Worm (Caenorhabditis elegans) whole organism, L4 larva: ENCODE results near the gene F26F12.2.

Experiments used
- F44E2.7 ChIP-seq: fragments of 200-800 bp; sonication (Bioruptor generic); IDR thresholded peaks from 2 replicates; pipeline ENCODE4 v2.1.2; 2022; ENCODE audit warnings: missing genetic modification characterization, missing compliant biosample characterization
- F49E8.2 ChIP-seq: sonication (generic microtip); optimal IDR thresholded peaks from 2 replicates; lab custom pipeline; 2016; ENCODE audit warnings: missing compliant biosample characterization, mild to moderate bottlenecking, missing genetic modification characterization, borderline replicate concordance
- R02D3.7 ChIP-seq: fragments of 150-350 bp; sonication (generic microtip); optimal IDR thresholded peaks from 3 replicates; lab custom pipeline; 2014; ENCODE audit warnings: missing biosample characterization, missing genetic modification characterization
- T26A8.4 ChIP-seq: fragments of 200-800 bp; sonication (Bioruptor generic); IDR thresholded peaks from 2 replicates; pipeline ENCODE4 v1.3.6; 2022; ENCODE audit warnings: missing genetic modification characterization, missing compliant biosample characterization
- Y105C5A.15 ChIP-seq: fragments of 200-800 bp; sonication (Bioruptor generic); IDR thresholded peaks from 2 replicates; pipeline ENCODE4 v1.3.6; 2022; ENCODE audit warnings: missing genetic modification characterization, missing compliant biosample characterization
- Y48G9A.11 ChIP-seq: fragments of 200-800 bp; sonication (Bioruptor generic); IDR thresholded peaks from 2 replicates; pipeline ENCODE4 v1.3.6; 2022; ENCODE audit warnings: missing genetic modification reagents, missing genetic modification characterization, missing compliant biosample characterization
- Y75B8A.6 ChIP-seq: fragments of 200-800 bp; sonication (Bioruptor generic); IDR thresholded peaks from 2 replicates; pipeline ENCODE4 v1.3.6; 2022; ENCODE audit warnings: missing genetic modification reagents, missing genetic modification characterization, missing compliant biosample characterization
- ZK337.2 ChIP-seq: fragments of 200-800 bp; sonication (Bioruptor generic); IDR thresholded peaks from 2 replicates; pipeline ENCODE4 v1.3.6; 2022; ENCODE audit warnings: missing genetic modification reagents, missing genetic modification characterization, missing compliant biosample characterization
- ama-1 ChIP-seq: fragments of 150-350 bp; optimal IDR thresholded peaks from 2 replicates; lab custom pipeline; 2014; ENCODE audit warnings: inconsistent platforms, mixed read lengths
- ceh-28 ChIP-seq: fragments of 150-350 bp; optimal IDR thresholded peaks from 2 replicates; lab custom pipeline; 2014; ENCODE audit warnings: missing biosample characterization, missing genetic modification reagents, missing genetic modification characterization
- ceh-62 ChIP-seq: sonication (generic microtip); optimal IDR thresholded peaks from 2 replicates; lab custom pipeline; 2017; ENCODE audit warnings: missing biosample characterization, missing genetic modification characterization
- ceh-82 ChIP-seq: sonication (generic microtip); optimal IDR thresholded peaks from 2 replicates; lab custom pipeline; 2017; ENCODE audit warnings: missing biosample characterization, missing genetic modification characterization
- ces-1 ChIP-seq: fragments of 150-350 bp; sonication (generic microtip); optimal IDR thresholded peaks from 4 replicates; lab custom pipeline; 2014; ENCODE audit warnings: missing biosample characterization, missing genetic modification reagents, missing genetic modification characterization
- daf-16 ChIP-seq, 3 experiments: sonication (generic microtip); optimal IDR thresholded peaks; 2 replicates each; lab custom pipeline; 2016 to 2017; ENCODE audit warnings: missing genetic modification characterization in 3 of 3, missing genetic modification reagents in 3 of 3, mild to moderate bottlenecking in 2 of 3, missing compliant biosample characterization in 2 of 3, missing biosample characterization in 1 of 3, moderate library complexity in 1 of 3
- dmd-6 ChIP-seq: fragments of 200-800 bp; sonication (Bioruptor generic); IDR thresholded peaks from 2 replicates; pipeline ENCODE4 v1.3.6; 2022; ENCODE audit warnings: missing genetic modification reagents, missing genetic modification characterization, missing compliant biosample characterization
- dve-1 ChIP-seq: sonication (generic microtip); optimal IDR thresholded peaks from 2 replicates; lab custom pipeline; 2017; ENCODE audit warnings: antibody characterized with exemption, mild to moderate bottlenecking, missing genetic modification characterization, missing compliant biosample characterization; ENCODE audit not compliant: insufficient read depth
- egl-27 ChIP-seq: sonication (generic microtip); optimal IDR thresholded peaks from 3 replicates; lab custom pipeline; 2017; ENCODE audit warnings: missing biosample characterization, missing genetic modification reagents, missing genetic modification characterization
- hlh-11 ChIP-seq: fragments of 200-800 bp; sonication (Bioruptor generic); optimal IDR thresholded peaks from 2 replicates; lab custom pipeline; 2018; ENCODE audit warnings: mild to moderate bottlenecking, missing genetic modification characterization, missing compliant biosample characterization
- hlh-30 ChIP-seq: sonication (generic microtip); optimal IDR thresholded peaks from 2 replicates; lab custom pipeline; 2017; ENCODE audit warnings: antibody characterized with exemption, mild to moderate bottlenecking, missing genetic modification characterization, missing compliant biosample characterization; ENCODE audit not compliant: insufficient read depth
- hmg-1.1 ChIP-seq: fragments of 200-800 bp; sonication (Bioruptor generic); IDR thresholded peaks from 2 replicates; pipeline ENCODE4 v1.3.6; 2022; ENCODE audit warnings: missing genetic modification reagents, missing genetic modification characterization, missing compliant biosample characterization
- lim-7 ChIP-seq: fragments of 200-800 bp; sonication (Bioruptor generic); IDR thresholded peaks from 2 replicates; pipeline ENCODE4 v1.3.6; 2022; ENCODE audit warnings: missing genetic modification characterization, missing compliant biosample characterization
- lin-1 ChIP-seq: fragments of 200-800 bp; sonication (Bioruptor generic); IDR thresholded peaks from 2 replicates; pipeline ENCODE4 v1.3.6; 2022; ENCODE audit warnings: missing genetic modification reagents, missing genetic modification characterization, missing compliant biosample characterization
- lin-15B ChIP-seq: fragments of 150-350 bp; sonication (generic microtip); optimal IDR thresholded peaks from 3 replicates; lab custom pipeline; 2014; ENCODE audit warnings: missing biosample characterization, missing genetic modification characterization
- lin-29 ChIP-seq: fragments of 200-800 bp; sonication (Bioruptor generic); IDR thresholded peaks from 2 replicates; pipeline ENCODE4 v1.3.6; 2022; ENCODE audit warnings: missing genetic modification reagents, missing genetic modification characterization, missing compliant biosample characterization
- lir-3 ChIP-seq: sonication (generic microtip); optimal IDR thresholded peaks from 2 replicates; lab custom pipeline; 2016; ENCODE audit warnings: mild to moderate bottlenecking, missing genetic modification characterization, missing compliant biosample characterization
- mdl-1 ChIP-seq, 2 experiments: fragments of 150-350 bp in 1 of 2; sonication (generic microtip) in 1 of 2; optimal IDR thresholded peaks; 2 replicates each; lab custom pipeline; 2014 to 2017; ENCODE audit warnings: missing biosample characterization in 2 of 2, missing genetic modification characterization in 2 of 2
- mdt-29 ChIP-seq: fragments of 200-800 bp; sonication (Bioruptor generic); IDR thresholded peaks from 2 replicates; pipeline ENCODE4 v1.3.6; 2022; ENCODE audit warnings: missing genetic modification reagents, missing genetic modification characterization, missing compliant biosample characterization
- mxl-3 ChIP-seq: fragments of 200-800 bp; sonication (Bioruptor generic); optimal IDR thresholded peaks from 2 replicates; lab custom pipeline; 2018; ENCODE audit warnings: mild to moderate bottlenecking, missing genetic modification characterization, missing compliant biosample characterization
- nhr-102 ChIP-seq: sonication (generic microtip); optimal IDR thresholded peaks from 2 replicates; lab custom pipeline; 2016; ENCODE audit warnings: mild to moderate bottlenecking, missing genetic modification characterization, moderate library complexity, missing compliant biosample characterization
- nhr-111 ChIP-seq: fragments of 200-800 bp; sonication (Bioruptor generic); optimal IDR thresholded peaks from 2 replicates; lab custom pipeline; 2018; ENCODE audit warnings: mild to moderate bottlenecking, missing genetic modification characterization, missing compliant biosample characterization
- nhr-25 ChIP-seq: sonication (generic microtip); optimal IDR thresholded peaks from 2 replicates; lab custom pipeline; 2017; ENCODE audit warnings: missing genetic modification characterization, mild to moderate bottlenecking, missing compliant biosample characterization, antibody characterized with exemption, moderate library complexity, borderline replicate concordance; ENCODE audit not compliant: insufficient read depth
- nhr-28 ChIP-seq: fragments of 150-350 bp; optimal IDR thresholded peaks from 2 replicates; lab custom pipeline; 2014; ENCODE audit warnings: missing biosample characterization, missing genetic modification characterization
- nhr-41 ChIP-seq: fragments of 200-800 bp; sonication (Bioruptor generic); IDR thresholded peaks from 2 replicates; pipeline ENCODE4 v1.3.6; 2022; ENCODE audit warnings: missing genetic modification reagents, missing genetic modification characterization, missing compliant biosample characterization
- nhr-48 ChIP-seq: sonication (generic microtip); optimal IDR thresholded peaks from 2 replicates; lab custom pipeline; 2016; ENCODE audit warnings: mild to moderate bottlenecking, missing genetic modification characterization, missing compliant biosample characterization
- nhr-6 ChIP-seq: fragments of 150-350 bp; optimal IDR thresholded peaks from 2 replicates; lab custom pipeline; 2014; ENCODE audit warnings: missing biosample characterization, missing genetic modification characterization
- nhr-76 ChIP-seq: fragments of 150-350 bp; optimal IDR thresholded peaks from 2 replicates; lab custom pipeline; 2014; ENCODE audit warnings: missing biosample characterization, missing genetic modification characterization
- rbr-2 ChIP-seq: sonication (generic microtip); optimal IDR thresholded peaks from 2 replicates; lab custom pipeline; 2016; ENCODE audit warnings: missing genotype, missing genetic modification characterization, missing compliant biosample characterization
- sdz-12 ChIP-seq: fragments of 200-800 bp; sonication (Bioruptor generic); optimal IDR thresholded peaks from 2 replicates; lab custom pipeline; 2018; ENCODE audit warnings: mild to moderate bottlenecking, missing genetic modification characterization, missing compliant biosample characterization
- skn-1 ChIP-seq: fragments of 150-350 bp; optimal IDR thresholded peaks from 2 replicates; lab custom pipeline; 2014; ENCODE audit warnings: missing biosample characterization, missing genetic modification characterization
- snpc-4 ChIP-seq: fragments of 150-350 bp; optimal IDR thresholded peaks from 2 replicates; lab custom pipeline; 2014; ENCODE audit warnings: missing biosample characterization, missing genetic modification characterization
- tag-97 ChIP-seq: fragments of 200-800 bp; sonication (Bioruptor generic); IDR thresholded peaks from 2 replicates; pipeline ENCODE4 v1.3.6; 2022; ENCODE audit warnings: missing genetic modification characterization, missing compliant biosample characterization
- tra-1 ChIP-seq: fragments of 200-800 bp; sonication (Bioruptor generic); IDR thresholded peaks from 2 replicates; pipeline ENCODE4 v1.3.6; 2022; ENCODE audit warnings: missing genetic modification reagents, missing genetic modification characterization, missing compliant biosample characterization
- unc-62 ChIP-seq, 3 experiments: fragments of 150-350 bp in 1 of 3; sonication (generic microtip); optimal IDR thresholded peaks in 2 of 3; peaks in 1 of 3; 1 replicate in 1 of 3; 2 replicates in 2 of 3; lab custom pipeline; 2014 to 2017; ENCODE audit warnings: missing biosample characterization in 3 of 3, missing genetic modification characterization in 3 of 3, missing genetic modification reagents in 3 of 3, missing genotype in 1 of 3
- zag-1 ChIP-seq: fragments of 150-350 bp; optimal IDR thresholded peaks from 2 replicates; lab custom pipeline; 2014; ENCODE audit warnings: missing biosample characterization, missing genetic modification characterization
- zfp-3 ChIP-seq: fragments of 200-800 bp; sonication (Bioruptor generic); conservative IDR thresholded peaks from 2 replicates; pipeline ENCODE4 v1.3.6; 2022; ENCODE audit warnings: missing genetic modification reagents, missing genetic modification characterization, missing compliant biosample characterization
- zip-11 ChIP-seq: fragments of 200-800 bp; sonication (Bioruptor generic); IDR thresholded peaks from 2 replicates; pipeline ENCODE4 v1.3.6; 2022; ENCODE audit warnings: missing genetic modification characterization, missing compliant biosample characterization

F26F12.2 gene

DNA sequence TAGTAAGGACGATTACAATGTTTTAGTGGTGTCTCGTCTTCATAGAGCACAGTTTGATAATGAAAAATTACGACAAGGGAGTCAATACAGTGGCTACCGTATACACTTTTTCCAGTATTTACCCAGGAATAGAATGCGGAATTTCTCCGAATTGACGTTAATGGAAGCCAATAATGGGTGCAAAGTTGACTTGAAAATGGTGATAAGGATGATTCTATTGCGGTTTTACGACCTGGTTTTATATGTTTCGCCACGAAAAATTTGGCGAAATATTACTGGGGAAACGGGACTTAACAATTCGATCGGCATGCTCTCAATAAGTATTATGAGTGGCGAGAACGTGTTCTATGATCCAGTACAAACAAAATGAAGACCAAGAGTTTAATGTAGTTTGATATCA is 18.5 kb downstream of the F26F12.2 start (continued):
- TF ChIP-seq nhr-41 (no peak), lir-3 (no peak), Y48G9A.11 (GFP tag; lab: Robert Waterston, UW) (no peak), nhr-48 (peak; percentile 2), R02D3.7 (tag; lab: Kevin White, UChicago) (no peak), lin-15B (no peak), nhr-6 (tag; lab: Kevin White, UChicago) (no peak), ceh-28 (no peak), nhr-76 (tag; lab: Kevin White, UChicago) (no peak), hlh-11 (peak; percentile 32), Y105C5A.15 (no peak)
- TF ChIP-seq, all 104 proteins: peak for 8

DNA sequence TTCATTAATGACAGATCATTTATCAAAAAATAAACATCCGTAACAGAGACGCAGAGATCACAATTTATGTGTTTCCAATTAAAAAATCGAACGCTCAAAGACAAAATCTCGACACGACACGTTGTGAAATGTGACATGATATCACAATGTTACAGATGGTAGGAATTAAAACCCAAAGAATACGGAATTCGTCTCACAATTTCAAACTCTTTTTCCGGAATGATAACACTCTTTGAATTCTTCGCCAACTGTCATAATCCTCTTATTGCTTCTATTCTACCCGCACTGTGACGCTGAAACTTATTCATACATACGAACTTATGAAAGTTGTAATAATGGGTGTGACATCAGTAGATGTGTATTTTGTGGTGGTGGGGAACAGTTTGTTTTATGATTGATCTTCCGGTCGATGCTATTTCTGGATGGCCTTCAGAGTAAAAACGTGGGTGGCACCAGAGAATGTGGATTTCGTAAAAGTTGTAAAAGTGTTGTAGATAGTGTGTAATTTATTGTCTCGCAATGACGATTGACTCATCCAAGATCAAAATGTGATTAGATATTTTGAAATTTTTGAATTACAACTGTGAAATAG is 21.8 kb downstream of the F26F12.2 start:
- TF ChIP-seq F49E8.2 (tag; lab: Kevin White, UChicago) (no peak), nhr-76 (tag; lab: Kevin White, UChicago) (no peak), unc-62 (GFP tag; optimal IDR thresholded peaks at IDR 0.05 in 1 of 2; lab: Kevin White, UChicago) (peak in 1 of 2 experiments; percentile 90), unc-62 (tag; optimal IDR thresholded peaks at IDR 0.05; lab: Kevin White, UChicago) (no peak), snpc-4 (no peak), lim-7 (GFP tag; lab: Robert Waterston, UW) (no peak), lin-1 (GFP tag; lab: Robert Waterston, UW) (peak; percentile 54; the same call in 1 of the 2 replicates), mdl-1 (tag; optimal IDR thresholded peaks at IDR 0.05; lab: Kevin White, UChicago) (peak in 1 of 2 experiments; percentile 16), T26A8.4 (no peak), ceh-62 (tag; lab: Kevin White, UChicago) (no peak), zip-11 (no peak), zfp-3 (GFP tag; lab: Robert Waterston, UW) (no peak), dmd-6 (GFP tag; lab: Robert Waterston, UW) (peak; percentile 90), nhr-25 (tag; lab: Kevin White, UChicago) (no peak), nhr-6 (tag; lab: Kevin White, UChicago) (no peak), hlh-11 (peak; percentile 57), nhr-48 (peak; percentile 49), lin-29 (no peak), zag-1 (tag; lab: Kevin White, UChicago) (no peak), dve-1 (tag; lab: Kevin White, UChicago) (peak; percentile 44), hlh-30 (tag; lab: Kevin White, UChicago) (peak; percentile 21), nhr-111 (no peak), egl-27 (tag; lab: Kevin White, UChicago) (no peak), tag-97 (GFP tag; lab: Robert Waterston, UW) (no peak), ama-1 (lab: Kevin White, UChicago) (no peak), nhr-28 (tag; lab: Kevin White, UChicago) (peak; percentile 68), Y75B8A.6 (GFP tag; lab: Robert Waterston, UW) (no peak), mxl-3 (peak; percentile 13), daf-16 (GFP tag; optimal IDR thresholded peaks at IDR 0.05; lab: Kevin White, UChicago) (no peak), daf-16 (tag; optimal IDR thresholded peaks at IDR 0.05; lab: Kevin White, UChicago) (peak; percentile 7)

DNA sequence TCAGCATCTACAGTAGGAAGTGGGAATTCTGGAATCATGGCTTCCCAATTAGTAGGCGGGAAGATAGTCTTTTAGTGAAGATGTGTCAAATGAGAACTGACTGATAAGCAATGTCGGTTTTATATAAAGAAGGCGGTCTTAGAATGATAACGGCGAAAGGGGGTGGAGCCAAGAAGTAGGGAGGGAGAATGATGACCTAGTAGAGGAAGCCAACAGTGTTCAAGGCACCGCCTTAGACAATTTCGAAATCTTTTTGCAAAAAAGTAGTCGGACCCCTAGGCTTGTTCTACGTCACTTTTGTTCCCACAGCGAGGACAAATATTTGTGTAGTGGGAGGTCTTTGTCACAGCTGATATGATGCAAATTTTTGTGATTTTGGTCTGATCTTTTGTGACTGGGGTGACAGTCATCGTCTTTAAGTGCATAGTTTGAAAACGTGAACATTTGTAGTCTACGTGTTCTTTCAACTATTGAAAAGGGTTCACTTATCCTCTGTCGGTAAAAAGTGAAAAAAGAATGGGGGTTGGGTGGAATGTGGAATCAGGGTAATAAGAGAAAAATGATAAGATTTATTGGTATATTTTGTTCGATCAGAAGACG is 25.3 kb downstream of the F26F12.2 start, which contains the start of gene ZC250.4:
Gene ZC250.4, minus strand, starts transcription at position 78 of the 600 bp plus-strand sequence.
- TF ChIP-seq nhr-28 (tag; lab: Kevin White, UChicago): peak; percentile 12
- TF ChIP-seq F44E2.7 (GFP tag; lab: Robert Waterston, UW): no peak
- TF ChIP-seq R02D3.7 (tag; lab: Kevin White, UChicago): no peak
- TF ChIP-seq ama-1 (lab: Kevin White, UChicago): peak; percentile 21
- TF ChIP-seq nhr-48: peak; percentile 51
- TF ChIP-seq ZK337.2 (GFP tag; lab: Robert Waterston, UW): no peak
- TF ChIP-seq tra-1 (GFP tag; lab: Robert Waterston, UW): 0 out of 2 replicates have a peak, but pooled peaks have one; percentile 4
- peak; percentile 41 for TF ChIP-seq dve-1 (tag; lab: Kevin White, UChicago)
- TF ChIP-seq sdz-12 (GFP tag; lab: Kevin White, UChicago): no peak
- no peak for TF ChIP-seq ces-1 (GFP tag; lab: Kevin White, UChicago)
- no peak for TF ChIP-seq rbr-2 (tag; lab: Kevin White, UChicago)
- no peak for TF ChIP-seq mxl-3
- TF ChIP-seq ceh-82: no peak
- TF ChIP-seq dmd-6 (GFP tag; lab: Robert Waterston, UW): peak; percentile 54; the same call in 1 of the 2 replicates
- TF ChIP-seq nhr-102: peak; percentile 39
- no peak for TF ChIP-seq skn-1
- no peak for TF ChIP-seq nhr-76 (tag; lab: Kevin White, UChicago)
- TF ChIP-seq mdt-29 (GFP tag; lab: Robert Waterston, UW): no peak
- TF ChIP-seq hmg-1.1: no peak
